Fruit fly (Drosophila melanogaster): ENCODE results near the gene nocte.

The nocte gene

dm6 chrX:10460506-10461114, 13.9 kb downstream of the nocte start, which contains the start of gene Neb-cGP:
Gene Neb-cGP (plus strand): TSS chrX:10460736.
- TF ChIP-seq bab1 (GFP tag; optimal IDR thresholded peaks at IDR 0.05) (peak; percentile 88), Mnt (GFP tag; optimal IDR thresholded peaks at IDR 0.05) (peak; percentile 84), CG7101 (tag; optimal IDR thresholded peaks at IDR 0.05) (peak; percentile 90), ovo (GFP tag; optimal IDR thresholded peaks at IDR 0.05) (peak; percentile 77), cic (GFP tag; optimal IDR thresholded peaks at IDR 0.05) (peak; percentile 28), Hr96 (GFP tag; optimal IDR thresholded peaks at IDR 0.05) (no peak), CG14711 (tag; optimal IDR thresholded peaks at IDR 0.05) (peak; percentile 78), CG7045 (GFP tag; optimal IDR thresholded peaks at IDR 0.05) (peak; percentile 33), kay (GFP tag; ENCODE audit: borderline replicate concordance) (no peak), CG33017 (tag; optimal IDR thresholded peaks at IDR 0.05) (peak; percentile 66), CG11617 (GFP tag; optimal IDR thresholded peaks at IDR 0.05) (peak; percentile 44), cnc (optimal IDR thresholded peaks at IDR 0.05) (peak in 1 of 2 experiments; percentile 49), Crg-1 (GFP tag; optimal IDR thresholded peaks at IDR 0.05) (peak; percentile 95), CG12768 (GFP tag; optimal IDR thresholded peaks at IDR 0.05) (peak; percentile 62), tj (GFP tag; optimal IDR thresholded peaks at IDR 0.05) (peak; percentile 45), CG1620 (GFP tag; optimal IDR thresholded peaks at IDR 0.05) (peak; percentile 93), CG5204 (GFP tag; optimal IDR thresholded peaks at IDR 0.05) (no peak), toe (GFP tag; optimal IDR thresholded peaks at IDR 0.05) (peak; percentile 52), pad (GFP tag; optimal IDR thresholded peaks at IDR 0.05) (peak; percentile 86), Clk (GFP tag; optimal IDR thresholded peaks at IDR 0.05) (peak; percentile 70)

- TF ChIP-seq Clk (GFP tag; optimal IDR thresholded peaks at IDR 0.05) = no peak
- no peak for TF ChIP-seq cic (GFP tag; optimal IDR thresholded peaks at IDR 0.05)
- TF ChIP-seq toe (GFP tag; optimal IDR thresholded peaks at IDR 0.05) = no peak
- TF ChIP-seq CG7045 (GFP tag; optimal IDR thresholded peaks at IDR 0.05) = no peak
- TF ChIP-seq pad (GFP tag; optimal IDR thresholded peaks at IDR 0.05) = no peak
- no peak for TF ChIP-seq kay (GFP tag; ENCODE audit: borderline replicate concordance)
- no peak for TF ChIP-seq ovo (GFP tag; optimal IDR thresholded peaks at IDR 0.05)
- TF ChIP-seq CG7101 (tag; optimal IDR thresholded peaks at IDR 0.05) = no peak
- no peak for TF ChIP-seq tj (GFP tag; optimal IDR thresholded peaks at IDR 0.05)
- no peak for TF ChIP-seq bab1 (GFP tag; optimal IDR thresholded peaks at IDR 0.05)
- TF ChIP-seq CG11617 (GFP tag; optimal IDR thresholded peaks at IDR 0.05) = no peak
- TF ChIP-seq CG33017 (tag; optimal IDR thresholded peaks at IDR 0.05) = no peak
- TF ChIP-seq Hr96 (GFP tag; optimal IDR thresholded peaks at IDR 0.05) = no peak
- no peak for TF ChIP-seq CG5204 (GFP tag; optimal IDR thresholded peaks at IDR 0.05)
- no peak for TF ChIP-seq CG14711 (tag; optimal IDR thresholded peaks at IDR 0.05)
- TF ChIP-seq Crg-1 (GFP tag; optimal IDR thresholded peaks at IDR 0.05) = no peak
- no peak for TF ChIP-seq cnc (optimal IDR thresholded peaks at IDR 0.05)
Measured at dm6 chrX:10459576-10459975, 14.9 kb downstream of the nocte start, which contains the start of gene Or9a. Gene Or9a (minus strand): TSS chrX:10459676.

dm6 chrX:10454795-10455194, 19.7 kb downstream of the nocte start, which contains the start of gene CG32683:
Gene CG32683 (minus strand): TSS chrX:10454895.
- TF ChIP-seq CG7101 (tag; optimal IDR thresholded peaks at IDR 0.05) = no peak
- no peak for TF ChIP-seq CG7045 (GFP tag; optimal IDR thresholded peaks at IDR 0.05)
- no peak for TF ChIP-seq CG33017 (tag; optimal IDR thresholded peaks at IDR 0.05)

- TF ChIP-seq CG1620 (GFP tag; optimal IDR thresholded peaks at IDR 0.05) = no peak
- TF ChIP-seq toe (GFP tag; optimal IDR thresholded peaks at IDR 0.05) = no peak
- no peak for TF ChIP-seq Clk (GFP tag; optimal IDR thresholded peaks at IDR 0.05)
- TF ChIP-seq CG12768 (GFP tag; optimal IDR thresholded peaks at IDR 0.05) = no peak
- no peak for TF ChIP-seq kay (GFP tag; ENCODE audit: borderline replicate concordance)
- TF ChIP-seq CG14711 (tag; optimal IDR thresholded peaks at IDR 0.05) = no peak
- no peak for TF ChIP-seq cic (GFP tag; optimal IDR thresholded peaks at IDR 0.05)
- TF ChIP-seq Hr96 (GFP tag; optimal IDR thresholded peaks at IDR 0.05) = no peak
- no peak for TF ChIP-seq tj (GFP tag; optimal IDR thresholded peaks at IDR 0.05)
- no peak for TF ChIP-seq cnc (optimal IDR thresholded peaks at IDR 0.05)
- TF ChIP-seq CG7101 (tag; optimal IDR thresholded peaks at IDR 0.05) = no peak
- no peak for TF ChIP-seq CG5204 (GFP tag; optimal IDR thresholded peaks at IDR 0.05)
- no peak for TF ChIP-seq bab1 (GFP tag; optimal IDR thresholded peaks at IDR 0.05)
- no peak for TF ChIP-seq pad (GFP tag; optimal IDR thresholded peaks at IDR 0.05)
- no peak for TF ChIP-seq ovo (GFP tag; optimal IDR thresholded peaks at IDR 0.05)
- TF ChIP-seq CG33017 (tag; optimal IDR thresholded peaks at IDR 0.05) = no peak
- TF ChIP-seq CG7045 (GFP tag; optimal IDR thresholded peaks at IDR 0.05) = no peak
Measured at dm6 chrX:10432712-10433111, 41.8 kb downstream of the nocte start, which contains the start of gene CG12640. Gene CG12640 (minus strand): TSS chrX:10432812.

dm6 chrX:10417129-10417528, 57.3 kb downstream of the nocte start, which contains the start of gene RabX2:
Gene RabX2 (plus strand): TSS chrX:10417429.
- no peak for TF ChIP-seq bab1 (GFP tag; optimal IDR thresholded peaks at IDR 0.05)
- TF ChIP-seq CG7101 (tag; optimal IDR thresholded peaks at IDR 0.05) = no peak
- TF ChIP-seq CG12768 (GFP tag; optimal IDR thresholded peaks at IDR 0.05) = no peak
- TF ChIP-seq ovo (GFP tag; optimal IDR thresholded peaks at IDR 0.05) = no peak
- no peak for TF ChIP-seq Clk (GFP tag; optimal IDR thresholded peaks at IDR 0.05)
- no peak for TF ChIP-seq CG11617 (GFP tag; optimal IDR thresholded peaks at IDR 0.05)
- TF ChIP-seq CG7045 (GFP tag; optimal IDR thresholded peaks at IDR 0.05) = no peak
- TF ChIP-seq Mnt (GFP tag; optimal IDR thresholded peaks at IDR 0.05) = no peak
- TF ChIP-seq CG5204 (GFP tag; optimal IDR thresholded peaks at IDR 0.05) = no peak
- TF ChIP-seq toe (GFP tag; optimal IDR thresholded peaks at IDR 0.05) = no peak
- TF ChIP-seq Crg-1 (GFP tag; optimal IDR thresholded peaks at IDR 0.05) = no peak
- TF ChIP-seq cic (GFP tag; optimal IDR thresholded peaks at IDR 0.05) = no peak

All from whole organism, adult.